Worm (Caenorhabditis elegans) whole organism, L2 larva: ENCODE results near the gene sulp-8.

Experiments used
- C34F6.9 ChIP-seq: fragments of 150-350 bp; optimal IDR thresholded peaks from 2 replicates; lab custom pipeline; 2014; ENCODE audit warnings: missing biosample characterization, missing genetic modification characterization
- F13H6.1 ChIP-seq: sonication (generic microtip); optimal IDR thresholded peaks from 2 replicates; lab custom pipeline; 2016; ENCODE audit warnings: missing genetic modification characterization, missing compliant biosample characterization
- R02D3.7 ChIP-seq: fragments of 150-350 bp; optimal IDR thresholded peaks from 2 replicates; lab custom pipeline; 2014; ENCODE audit warnings: missing biosample characterization, missing genetic modification characterization
- Y55F3AM.14 ChIP-seq: fragments of 200-800 bp; sonication (Bioruptor generic); optimal IDR thresholded peaks from 2 replicates; lab custom pipeline; 2018; ENCODE audit warnings: mild to moderate bottlenecking, missing genetic modification characterization, missing compliant biosample characterization
- alr-1 ChIP-seq: fragments of 150-350 bp; optimal IDR thresholded peaks from 2 replicates; lab custom pipeline; 2014; ENCODE audit warnings: missing biosample characterization, missing genetic modification characterization
- aly-2 ChIP-seq: fragments of 150-350 bp; optimal IDR thresholded peaks from 2 replicates; lab custom pipeline; 2014; ENCODE audit warnings: missing biosample characterization, missing genetic modification characterization
- ama-1 ChIP-seq: fragments of 150-350 bp; optimal IDR thresholded peaks from 2 replicates; lab custom pipeline; 2018; ENCODE audit warnings: inconsistent platforms
- blmp-1 ChIP-seq: sonication (generic microtip); optimal IDR thresholded peaks from 2 replicates; lab custom pipeline; 2017; ENCODE audit warnings: missing genetic modification characterization, mild to moderate bottlenecking, missing compliant biosample characterization, antibody characterized with exemption, moderate library complexity; ENCODE audit not compliant: insufficient read depth
- ceh-16 ChIP-seq: fragments of 150-350 bp; optimal IDR thresholded peaks from 2 replicates; lab custom pipeline; 2014; ENCODE audit warnings: missing biosample characterization, missing genetic modification characterization
- ceh-82 ChIP-seq: fragments of 150-350 bp; optimal IDR thresholded peaks from 2 replicates; lab custom pipeline; 2014; ENCODE audit warnings: missing biosample characterization, missing genetic modification characterization
- crh-2 ChIP-seq: sonication (generic microtip); optimal IDR thresholded peaks from 2 replicates; lab custom pipeline; 2017; ENCODE audit warnings: missing biosample characterization, missing genetic modification characterization
- egl-27 ChIP-seq: sonication (generic microtip); optimal IDR thresholded peaks from 3 replicates; lab custom pipeline; 2017; ENCODE audit warnings: missing biosample characterization, missing genetic modification reagents, missing genetic modification characterization
- elt-1 ChIP-seq: fragments of 150-350 bp; optimal IDR thresholded peaks from 2 replicates; lab custom pipeline; 2014; ENCODE audit warnings: missing biosample characterization, missing genetic modification characterization
- fos-1 ChIP-seq: fragments of 150-350 bp; optimal IDR thresholded peaks from 2 replicates; lab custom pipeline; 2014; ENCODE audit warnings: missing biosample characterization, missing genetic modification characterization
- gmeb-1 ChIP-seq: fragments of 150-350 bp; optimal IDR thresholded peaks from 2 replicates; lab custom pipeline; 2014; ENCODE audit warnings: missing biosample characterization, missing genetic modification characterization
- lsy-2 ChIP-seq, 2 experiments: fragments of 150-350 bp in 1 of 2; sonication (generic microtip) in 1 of 2; optimal IDR thresholded peaks; 2 replicates each; lab custom pipeline; 2014 to 2017; ENCODE audit warnings: missing biosample characterization in 2 of 2, missing genetic modification characterization in 2 of 2
- mab-5 ChIP-seq: fragments of 150-350 bp; optimal IDR thresholded peaks from 2 replicates; lab custom pipeline; 2014; ENCODE audit warnings: missing biosample characterization, missing genetic modification characterization
- mbf-1 ChIP-seq: sonication (generic microtip); optimal IDR thresholded peaks from 2 replicates; lab custom pipeline; 2017; ENCODE audit warnings: missing biosample characterization, missing genetic modification characterization
- mdl-1 ChIP-seq, 2 experiments: fragments of 150-350 bp in 1 of 2; sonication (generic microtip) in 1 of 2; optimal IDR thresholded peaks; 2 replicates each; lab custom pipeline; 2017; ENCODE audit warnings: missing biosample characterization in 2 of 2, missing genetic modification characterization in 2 of 2
- nhr-10 ChIP-seq: sonication (generic microtip); optimal IDR thresholded peaks from 2 replicates; lab custom pipeline; 2017; ENCODE audit warnings: missing biosample characterization, missing genetic modification characterization
- nhr-129 ChIP-seq: fragments of 150-350 bp; optimal IDR thresholded peaks from 2 replicates; lab custom pipeline; 2014; ENCODE audit warnings: missing biosample characterization, missing genetic modification characterization
- nhr-21 ChIP-seq: fragments of 150-350 bp; optimal IDR thresholded peaks from 2 replicates; lab custom pipeline; 2014; ENCODE audit warnings: missing biosample characterization, missing genetic modification characterization
- nhr-25 ChIP-seq: fragments of 150-350 bp; sonication (generic microtip); optimal IDR thresholded peaks from 3 replicates; lab custom pipeline; 2014; ENCODE audit warnings: missing biosample characterization, missing genetic modification characterization
- nhr-6 ChIP-seq: fragments of 150-350 bp; optimal IDR thresholded peaks from 2 replicates; lab custom pipeline; 2014; ENCODE audit warnings: missing biosample characterization, missing genetic modification characterization
- nhr-77 ChIP-seq: fragments of 150-350 bp; optimal IDR thresholded peaks from 2 replicates; lab custom pipeline; 2014; ENCODE audit warnings: missing biosample characterization, missing genetic modification characterization
- sem-4 ChIP-seq: fragments of 150-350 bp; optimal IDR thresholded peaks from 2 replicates; lab custom pipeline; 2014; ENCODE audit warnings: missing biosample characterization, missing genetic modification reagents, missing genetic modification characterization
- skn-1 ChIP-seq: sonication (generic microtip); optimal IDR thresholded peaks from 2 replicates; lab custom pipeline; 2017; ENCODE audit warnings: missing biosample characterization, missing genetic modification characterization
- sma-3 ChIP-seq: sonication (generic microtip); optimal IDR thresholded peaks from 2 replicates; lab custom pipeline; 2016; ENCODE audit warnings: missing genetic modification reagents, missing genetic modification characterization, missing compliant biosample characterization
- sma-9 ChIP-seq, 2 experiments: fragments of 150-350 bp in 1 of 2; sonication (generic microtip) in 1 of 2; optimal IDR thresholded peaks; 2 replicates each; lab custom pipeline; 2014 to 2016; ENCODE audit warnings: missing genetic modification characterization in 2 of 2, mild to moderate bottlenecking in 1 of 2, missing biosample characterization in 1 of 2, missing compliant biosample characterization in 1 of 2, missing genetic modification reagents in 1 of 2, moderate library complexity in 1 of 2
- unc-55 ChIP-seq: fragments of 150-350 bp; sonication (generic microtip); optimal IDR thresholded peaks from 3 replicates; lab custom pipeline; 2014; ENCODE audit warnings: missing biosample characterization, missing genetic modification reagents, missing genetic modification characterization
- unc-62 ChIP-seq: fragments of 150-350 bp; optimal IDR thresholded peaks from 2 replicates; lab custom pipeline; 2014; ENCODE audit warnings: missing biosample characterization, missing genetic modification reagents, missing genetic modification characterization
- zag-1 ChIP-seq: fragments of 150-350 bp; optimal IDR thresholded peaks from 2 replicates; lab custom pipeline; 2014; ENCODE audit warnings: missing biosample characterization, missing genetic modification characterization
- ztf-1 ChIP-seq: fragments of 200-800 bp; sonication (Bioruptor generic); conservative IDR thresholded peaks from 2 replicates; pipeline ENCODE4 v1.3.6; 2022; ENCODE audit warnings: missing genetic modification characterization, missing compliant biosample characterization
- ztf-4 ChIP-seq: fragments of 150-350 bp; optimal IDR thresholded peaks from 2 replicates; lab custom pipeline; 2014; ENCODE audit warnings: missing biosample characterization, missing genetic modification characterization

Gene sulp-8

ce11 chrV:9690728-9691127 lies 17.3 kb upstream of the sulp-8 start:
- TF ChIP-seq mbf-1 (tag; lab: Kevin White, UChicago), result no peak
- TF ChIP-seq sem-4 (tag; lab: Kevin White, UChicago), result peak; percentile 56
- no peak for TF ChIP-seq ztf-1
- TF ChIP-seq sma-9 (GFP tag; optimal IDR thresholded peaks at IDR 0.05; lab: Kevin White, UChicago), result peak; percentile 43
- no peak for TF ChIP-seq sma-9 (tag; optimal IDR thresholded peaks at IDR 0.05; lab: Kevin White, UChicago)
- no peak for TF ChIP-seq Y55F3AM.14 (GFP tag; lab: Kevin White, UChicago)
- TF ChIP-seq fos-1 (tag; lab: Kevin White, UChicago), result peak; percentile 55
- peak; percentile 72 for TF ChIP-seq C34F6.9 (tag; lab: Kevin White, UChicago)
- peak; percentile 24 for TF ChIP-seq nhr-21 (tag; lab: Kevin White, UChicago)
- no peak for TF ChIP-seq ceh-82 (tag; lab: Kevin White, UChicago)
- peak; percentile 43 for TF ChIP-seq sma-3 (GFP tag; lab: Kevin White, UChicago)
- no peak for TF ChIP-seq zag-1 (tag; lab: Kevin White, UChicago)
- peak; percentile 64 to 92 for TF ChIP-seq lsy-2 (tag; optimal IDR thresholded peaks at IDR 0.05; lab: Kevin White, UChicago)
- TF ChIP-seq unc-55 (GFP tag; lab: Kevin White, UChicago), result peak; percentile 43
- peak; percentile 51 for TF ChIP-seq nhr-6 (tag; lab: Kevin White, UChicago)
- TF ChIP-seq F13H6.1 (tag; lab: Kevin White, UChicago), result peak; percentile 4
- peak; percentile 49 for TF ChIP-seq gmeb-1
- TF ChIP-seq blmp-1 (tag; lab: Kevin White, UChicago), result peak; percentile 98
- peak; percentile 58 for TF ChIP-seq crh-2 (tag; lab: Kevin White, UChicago)
- TF ChIP-seq nhr-129 (tag; lab: Kevin White, UChicago), result peak; percentile 32
- TF ChIP-seq, all 48 proteins: peak for 14

- TF ChIP-seq blmp-1 (tag; lab: Kevin White, UChicago) (no peak), egl-27 (tag; lab: Kevin White, UChicago) (no peak), alr-1 (tag; lab: Kevin White, UChicago) (no peak), C34F6.9 (tag; lab: Kevin White, UChicago) (no peak), nhr-10 (tag; lab: Kevin White, UChicago) (no peak), ztf-4 (tag; lab: Kevin White, UChicago) (no peak), skn-1 (no peak), sma-3 (GFP tag; lab: Kevin White, UChicago) (no peak), nhr-129 (tag; lab: Kevin White, UChicago) (no peak), elt-1 (tag; lab: Kevin White, UChicago) (no peak), aly-2 (no peak), nhr-21 (tag; lab: Kevin White, UChicago) (no peak), R02D3.7 (no peak), mab-5 (no peak), zag-1 (tag; lab: Kevin White, UChicago) (no peak), unc-62 (GFP tag; lab: Kevin White, UChicago) (no peak), mdl-1 (tag; optimal IDR thresholded peaks at IDR 0.05; lab: Kevin White, UChicago) (no peak), nhr-25 (tag; lab: Kevin White, UChicago) (no peak)
Observed at ce11 chrV:9690099-9690572, 16.7 kb upstream of the sulp-8 start, which contains the start of gene rbx-1. Gene rbx-1 (minus strand): TSS chrV:9690522.

- TF ChIP-seq F13H6.1 (tag; lab: Kevin White, UChicago), result no peak
- no peak for TF ChIP-seq mbf-1 (tag; lab: Kevin White, UChicago)
- no peak for TF ChIP-seq ceh-16 (tag; lab: Kevin White, UChicago)
- TF ChIP-seq aly-2, result no peak
- TF ChIP-seq ama-1 (lab: Kevin White, UChicago), result no peak
Observed at ce11 chrV:9689364-9689763, 15.9 kb upstream of the sulp-8 start.

- TF ChIP-seq ztf-1 (no peak), gmeb-1 (no peak), ztf-4 (tag; lab: Kevin White, UChicago) (no peak), blmp-1 (tag; lab: Kevin White, UChicago) (no peak), nhr-129 (tag; lab: Kevin White, UChicago) (no peak), fos-1 (tag; lab: Kevin White, UChicago) (no peak), nhr-77 (tag; lab: Kevin White, UChicago) (no peak), ceh-16 (tag; lab: Kevin White, UChicago) (no peak)
- TF ChIP-seq, all 48 proteins: peak for 0
Observed at ce11 chrV:9685559-9685958, 12.1 kb upstream of the sulp-8 start, which contains the start of gene ZK287.4. Gene ZK287.4 (minus strand): TSS chrV:9685659.
